Worm (Caenorhabditis elegans) whole organism, L2 larva: Measurements from ENCODE around the gene C01G5.5.

Experiments
- alr-1 ChIP-seq: fragments of 150-350 bp; optimal IDR thresholded peaks from 2 replicates; lab custom pipeline; 2014; ENCODE audit warnings: missing biosample characterization, missing genetic modification characterization
- blmp-1 ChIP-seq: sonication (generic microtip); optimal IDR thresholded peaks from 2 replicates; lab custom pipeline; 2017; ENCODE audit warnings: missing genetic modification characterization, mild to moderate bottlenecking, missing compliant biosample characterization, antibody characterized with exemption, moderate library complexity; ENCODE audit not compliant: insufficient read depth
- ceh-82 ChIP-seq: fragments of 150-350 bp; optimal IDR thresholded peaks from 2 replicates; lab custom pipeline; 2014; ENCODE audit warnings: missing biosample characterization, missing genetic modification characterization
- dmd-4 ChIP-seq: sonication (generic microtip); optimal IDR thresholded peaks from 2 replicates; lab custom pipeline; 2017; ENCODE audit warnings: missing biosample characterization, missing genetic modification characterization
- elt-3 ChIP-seq: sonication (generic microtip); optimal IDR thresholded peaks from 2 replicates; lab custom pipeline; 2017; ENCODE audit warnings: missing biosample characterization, missing genetic modification characterization
- lin-11 ChIP-seq: fragments of 150-350 bp; sonication (generic microtip); optimal IDR thresholded peaks from 2 replicates; lab custom pipeline; 2014; ENCODE audit warnings: missing biosample characterization, missing genetic modification characterization, inconsistent platforms, mixed read lengths
- lin-13 ChIP-seq: fragments of 150-350 bp; optimal IDR thresholded peaks from 2 replicates; lab custom pipeline; 2014; ENCODE audit warnings: missing biosample characterization, missing genetic modification reagents, missing genetic modification characterization

DNA sequence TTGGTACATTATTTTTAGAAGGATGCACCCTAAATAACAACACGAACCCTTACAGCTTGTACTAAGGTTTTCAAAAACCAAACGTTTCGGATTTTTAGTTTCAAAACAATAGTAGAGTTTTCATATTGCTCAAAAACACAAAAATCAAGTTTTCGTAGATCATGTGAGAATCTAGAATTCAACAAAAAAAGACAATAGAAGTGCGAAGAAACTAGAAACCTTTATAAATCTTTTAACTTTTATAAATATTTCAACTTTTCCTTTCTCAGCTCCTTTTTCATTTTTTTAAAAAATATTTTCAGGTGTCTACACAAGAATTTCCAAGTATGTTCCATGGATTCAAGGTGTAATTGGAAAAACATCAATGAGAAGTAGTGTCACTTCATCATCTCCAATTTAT, 36.0 kb downstream of the C01G5.5 start, which contains the start of gene best-9:
- no peak for TF ChIP-seq lin-13 (GFP tag; lab: Kevin White, UChicago)
- no peak for TF ChIP-seq elt-3 (tag; lab: Kevin White, UChicago)
- TF ChIP-seq ceh-82 (tag; lab: Kevin White, UChicago) = no peak
- TF ChIP-seq dmd-4 (tag; lab: Kevin White, UChicago) = no peak
- no peak for TF ChIP-seq blmp-1 (tag; lab: Kevin White, UChicago)
- no peak for TF ChIP-seq lin-11 (tag; lab: Kevin White, UChicago)
- no peak for TF ChIP-seq alr-1 (tag; lab: Kevin White, UChicago)
